Fruit fly (Drosophila melanogaster) whole organism, wandering third instar larva: ENCODE data around the gene Sema1a.

ENCODE experiments used
- CG32264 ChIP-seq: fragments of 200-800 bp; sonication (Bioruptor generic); optimal IDR thresholded peaks from 2 replicates; lab custom pipeline; 2016; ENCODE audit warnings: missing biosample characterization, missing genetic modification characterization
- CG9705 ChIP-seq: fragments of 200-800 bp; sonication (Bioruptor generic); optimal IDR thresholded peaks from 2 replicates; lab custom pipeline; 2018; ENCODE audit warnings: missing biosample characterization, mild to moderate bottlenecking, missing genetic modification characterization
- CrebA ChIP-seq: fragments of 200-800 bp; sonication (Bioruptor generic); optimal IDR thresholded peaks from 2 replicates; lab custom pipeline; 2016; ENCODE audit warnings: missing biosample characterization, mild to moderate bottlenecking, missing genetic modification characterization, borderline replicate concordance
- Dfd ChIP-seq: fragments of >200 bp; optimal IDR thresholded peaks from 2 replicates; lab custom pipeline; 2017; ENCODE audit warnings: missing biosample characterization, missing genetic modification characterization
- Dif ChIP-seq: fragments of 200-275, 200-300 bp; sonication (Bioruptor generic); optimal IDR thresholded peaks from 2 replicates; lab custom pipeline; 2018; ENCODE audit warnings: missing biosample characterization, missing genetic modification characterization; ENCODE audit not compliant: partially characterized antibody
- GATAd ChIP-seq: sonication (Bioruptor generic); optimal IDR thresholded peaks from 2 replicates; lab custom pipeline; 2016; ENCODE audit warnings: missing biosample characterization, missing genetic modification characterization
- HLH106 ChIP-seq: fragments of 200-800 bp; optimal IDR thresholded peaks from 3 replicates; lab custom pipeline; 2019; ENCODE audit warnings: missing biosample characterization, mild to moderate bottlenecking, missing genetic modification characterization, moderate library complexity
- Hnf4 ChIP-seq: fragments of 200-800 bp; sonication (Bioruptor generic); optimal IDR thresholded peaks from 2 replicates; lab custom pipeline; 2016; ENCODE audit warnings: missing biosample characterization, mild to moderate bottlenecking, missing genetic modification characterization
- Hr78 ChIP-seq: fragments of >200 bp; optimal IDR thresholded peaks from 2 replicates; lab custom pipeline; 2017; ENCODE audit warnings: missing biosample characterization, missing genetic modification characterization
- Hr83 ChIP-seq: fragments of 200-300 bp; sonication (Bioruptor generic); optimal IDR thresholded peaks from 2 replicates; lab custom pipeline; 2016; ENCODE audit warnings: missing biosample characterization, mild to moderate bottlenecking, missing genetic modification characterization, moderate library complexity; ENCODE audit not compliant: poor library complexity, severe bottlenecking
- Jra ChIP-seq: sonication (Bioruptor generic); optimal IDR thresholded peaks from 2 replicates; lab custom pipeline; 2016; ENCODE audit warnings: missing biosample characterization, missing genetic modification characterization
- Mio ChIP-seq: sonication (Bioruptor generic); optimal IDR thresholded peaks from 2 replicates; lab custom pipeline; 2016; ENCODE audit warnings: missing biosample characterization, missing genetic modification characterization
- N ChIP-seq: fragments of >200 bp; optimal IDR thresholded peaks from 2 replicates; lab custom pipeline; 2018; ENCODE audit warnings: missing biosample characterization, missing external identifiers, missing genetic modification characterization
- OdsH ChIP-seq: fragments of 200-800 bp; sonication (Bioruptor generic); optimal IDR thresholded peaks from 2 replicates; lab custom pipeline; 2016; ENCODE audit warnings: missing biosample characterization, mild to moderate bottlenecking, missing genetic modification characterization
- Rel ChIP-seq, 2 experiments: fragments of 200-800 bp; sonication (Bioruptor generic) in 1 of 2; optimal IDR thresholded peaks; 2 replicates in 1 of 2; 3 replicates in 1 of 2; lab custom pipeline; 2016 to 2019; ENCODE audit warnings: mild to moderate bottlenecking in 2 of 2, missing biosample characterization in 2 of 2, missing genetic modification characterization in 2 of 2, moderate library complexity in 1 of 2
- Sp1 ChIP-seq: fragments of 200-800 bp; sonication (Bioruptor generic); optimal IDR thresholded peaks from 3 replicates; lab custom pipeline; 2019; ENCODE audit warnings: missing biosample characterization, mild to moderate bottlenecking, missing genetic modification characterization, moderate library complexity
- Vsx2 ChIP-seq: fragments of 200-300, 225-300 bp; sonication (Bioruptor generic); optimal IDR thresholded peaks from 2 replicates; lab custom pipeline; 2018; ENCODE audit warnings: missing biosample characterization, missing genetic modification characterization; ENCODE audit not compliant: partially characterized antibody
- br ChIP-seq: fragments of 200-800 bp; sonication (Bioruptor generic); optimal IDR thresholded peaks from 2 replicates; lab custom pipeline; 2016; ENCODE audit warnings: missing biosample characterization, missing genetic modification characterization
- dmrt93B ChIP-seq: fragments of 200-800 bp; sonication (Bioruptor generic); optimal IDR thresholded peaks from 2 replicates; lab custom pipeline; 2018; ENCODE audit warnings: missing biosample characterization, mild to moderate bottlenecking, missing genetic modification characterization
- dsf ChIP-seq: sonication (Bioruptor generic); optimal IDR thresholded peaks from 2 replicates; lab custom pipeline; 2016; ENCODE audit warnings: missing biosample characterization, missing genetic modification characterization, borderline replicate concordance
- ey ChIP-seq: fragments of 200-800 bp; sonication (Bioruptor generic); optimal IDR thresholded peaks from 2 replicates; lab custom pipeline; 2016; ENCODE audit warnings: missing biosample characterization, missing genetic modification characterization
- foxo ChIP-seq, 2 experiments: fragments of 200-800 bp; sonication (Bioruptor generic); optimal IDR thresholded peaks; 2 replicates in 1 of 2; 3 replicates in 1 of 2; lab custom pipeline; 2016 to 2017; ENCODE audit warnings: missing biosample characterization in 2 of 2, missing genetic modification characterization in 2 of 2
- fru ChIP-seq: fragments of 200-800 bp; sonication (Bioruptor generic); optimal IDR thresholded peaks from 3 replicates; lab custom pipeline; 2016; ENCODE audit warnings: missing biosample characterization, mild to moderate bottlenecking, missing genetic modification characterization
- h ChIP-seq: fragments of 200-800 bp; sonication (Bioruptor generic); optimal IDR thresholded peaks from 3 replicates; lab custom pipeline; 2016; ENCODE audit warnings: missing biosample characterization, mild to moderate bottlenecking, missing genetic modification characterization
- jim ChIP-seq: fragments of 175-275, 200-325 bp; sonication (Bioruptor generic); optimal IDR thresholded peaks from 2 replicates; lab custom pipeline; 2016; ENCODE audit warnings: missing biosample characterization, mild to moderate bottlenecking, missing genetic modification characterization
- lola ChIP-seq: fragments of >200 bp; optimal IDR thresholded peaks from 2 replicates; lab custom pipeline; 2017; ENCODE audit warnings: missing biosample characterization, missing genetic modification characterization
- pan ChIP-seq: fragments of >200 bp; optimal IDR thresholded peaks from 2 replicates; lab custom pipeline; 2017
- psq ChIP-seq: fragments of 200-800 bp; sonication (Bioruptor generic); optimal IDR thresholded peaks from 3 replicates; lab custom pipeline; 2017; ENCODE audit warnings: missing biosample characterization, mild to moderate bottlenecking, missing genetic modification characterization, moderate library complexity
- rgr ChIP-seq: fragments of 200-800 bp; sonication (Bioruptor generic); optimal IDR thresholded peaks from 3 replicates; lab custom pipeline; 2016; ENCODE audit warnings: missing biosample characterization, mild to moderate bottlenecking, missing genetic modification characterization
- sage ChIP-seq: fragments of 200-800 bp; sonication (Bioruptor generic); optimal IDR thresholded peaks from 2 replicates; lab custom pipeline; 2016; ENCODE audit warnings: missing biosample characterization, mild to moderate bottlenecking, missing genetic modification characterization
- sv ChIP-seq: fragments of 200-800 bp; sonication (Bioruptor generic); optimal IDR thresholded peaks from 3 replicates; lab custom pipeline; 2016; ENCODE audit warnings: missing biosample characterization, missing genetic modification characterization
- tai ChIP-seq: sonication (Bioruptor generic); optimal IDR thresholded peaks from 2 replicates; lab custom pipeline; 2016; ENCODE audit warnings: missing biosample characterization, missing genetic modification characterization
- usp ChIP-seq: fragments of >200 bp; optimal IDR thresholded peaks from 2 replicates; lab custom pipeline; 2017; ENCODE audit warnings: missing biosample characterization, missing genetic modification characterization
- woc ChIP-seq: sonication (Bioruptor generic); optimal IDR thresholded peaks from 2 replicates; lab custom pipeline; 2016; ENCODE audit warnings: missing biosample characterization, mild to moderate bottlenecking, missing genetic modification characterization

Sema1a gene

dm6 chr2L:8545393-8546100, 3.6 kb downstream of the Sema1a start:
- TF ChIP-seq dmrt93B (GFP tag; lab: Kevin White, UChicago) (no peak), sv (no peak), Jra (GFP tag; lab: Kevin White, UChicago) (no peak), dsf (GFP tag; lab: Kevin White, UChicago) (no peak), jim (GFP tag; lab: Kevin White, UChicago) (no peak), CG32264 (GFP tag; lab: Kevin White, UChicago) (no peak), Rel (GFP tag; optimal IDR thresholded peaks at IDR 0.05; lab: Kevin White, UChicago) (no peak), Rel (tag; optimal IDR thresholded peaks at IDR 0.05; lab: Kevin White, UChicago) (no peak)
- TF ChIP-seq, all 38 proteins: peak for 0

- TF ChIP-seq foxo (GFP tag; optimal IDR thresholded peaks at IDR 0.05; lab: Kevin White, UChicago) (no peak), usp (GFP tag; lab: Kevin White, UChicago) (no peak), sv (no peak), jim (GFP tag; lab: Kevin White, UChicago) (no peak), Vsx2 (GFP tag; lab: Kevin White, UChicago) (no peak), ey (GFP tag; lab: Kevin White, UChicago) (no peak), woc (GFP tag; lab: Kevin White, UChicago) (no peak), dsf (GFP tag; lab: Kevin White, UChicago) (no peak), CG9705 (GFP tag; lab: Kevin White, UChicago) (no peak), dmrt93B (GFP tag; lab: Kevin White, UChicago) (no peak), pan (lab: Kevin White, UChicago) (no peak), psq (no peak), br (GFP tag; lab: Kevin White, UChicago) (no peak), Rel (GFP tag; optimal IDR thresholded peaks at IDR 0.05; lab: Kevin White, UChicago) (no peak), Rel (tag; optimal IDR thresholded peaks at IDR 0.05; lab: Kevin White, UChicago) (no peak), N (GFP tag; lab: Kevin White, UChicago) (no peak), Mio (GFP tag; lab: Kevin White, UChicago) (no peak), Dif (no peak), Hr78 (GFP tag; lab: Kevin White, UChicago) (no peak)
Measured at dm6 chr2L:8548118-8548517, 6.2 kb downstream of the Sema1a start.

dm6 chr2L:8552472-8552871, 10.5 kb downstream of the Sema1a start:
- TF ChIP-seq jim (GFP tag; lab: Kevin White, UChicago) (no peak), foxo (GFP tag; optimal IDR thresholded peaks at IDR 0.05; lab: Kevin White, UChicago) (peak in 1 of 2 experiments; percentile 17), h (GFP tag; lab: Kevin White, UChicago) (peak; percentile 15), Mio (GFP tag; lab: Kevin White, UChicago) (no peak)

dm6 chr2L:8553789-8554626, 12.1 kb downstream of the Sema1a start:
- TF ChIP-seq Jra (GFP tag; lab: Kevin White, UChicago) (no peak), Rel (GFP tag; optimal IDR thresholded peaks at IDR 0.05; lab: Kevin White, UChicago) (no peak), Rel (tag; optimal IDR thresholded peaks at IDR 0.05; lab: Kevin White, UChicago) (no peak), rgr (peak; percentile 59), Dif (no peak), HLH106 (tag; lab: Kevin White, UChicago) (peak; percentile 28), usp (GFP tag; lab: Kevin White, UChicago) (no peak), N (GFP tag; lab: Kevin White, UChicago) (no peak), woc (GFP tag; lab: Kevin White, UChicago) (no peak), Sp1 (GFP tag; lab: Kevin White, UChicago) (peak; percentile 8), OdsH (GFP tag; lab: Kevin White, UChicago) (no peak), Hr78 (GFP tag; lab: Kevin White, UChicago) (no peak), fru (GFP tag; lab: Kevin White, UChicago) (peak; percentile 70), CG9705 (GFP tag; lab: Kevin White, UChicago) (no peak), CrebA (GFP tag; lab: Kevin White, UChicago) (no peak), sage (GFP tag; lab: Kevin White, UChicago) (no peak), h (GFP tag; lab: Kevin White, UChicago) (peak; percentile 45), ey (GFP tag; lab: Kevin White, UChicago) (peak; percentile 45), GATAd (GFP tag; lab: Kevin White, UChicago) (no peak), foxo (GFP tag; optimal IDR thresholded peaks at IDR 0.05; lab: Kevin White, UChicago) (peak in 1 of 2 experiments; percentile 27), sv (no peak), psq (peak; percentile 51), tai (GFP tag; lab: Kevin White, UChicago) (no peak), Vsx2 (GFP tag; lab: Kevin White, UChicago) (no peak), Hnf4 (peak; percentile 17), Hr83 (GFP tag; lab: Kevin White, UChicago) (no peak), br (GFP tag; lab: Kevin White, UChicago) (peak; percentile 36), dsf (GFP tag; lab: Kevin White, UChicago) (no peak), jim (GFP tag; lab: Kevin White, UChicago) (no peak), Dfd (GFP tag; lab: Kevin White, UChicago) (no peak), lola (GFP tag; lab: Kevin White, UChicago) (no peak)
